Fruit fly (Drosophila melanogaster) whole organism, embryonic: ENCODE results near the gene CG12947.

ENCODE experiments used
- Atf6 ChIP-seq: fragments of 200-800 bp; sonication (Bioruptor generic); IDR thresholded peaks from 2 replicates; pipeline ENCODE4 v1.3.6; 2022; ENCODE audit warnings: missing biosample characterization, missing genetic modification characterization
- Bdp1 ChIP-seq: fragments of 200-800 bp; sonication (Bioruptor generic); optimal IDR thresholded peaks from 3 replicates; lab custom pipeline; 2016; ENCODE audit warnings: missing biosample characterization, missing genetic modification characterization
- CG10147 ChIP-seq: fragments of 200-800 bp; sonication (Bioruptor generic); optimal IDR thresholded peaks from 2 replicates; lab custom pipeline; 2019; ENCODE audit warnings: missing biosample characterization, mild to moderate bottlenecking, missing genetic modification characterization, moderate library complexity
- CG10267 ChIP-seq: fragments of 200-800 bp; sonication (Bioruptor generic); optimal IDR thresholded peaks from 2 replicates; lab custom pipeline; 2018; ENCODE audit warnings: missing biosample characterization, mild to moderate bottlenecking, missing genetic modification characterization, moderate library complexity
- CG10321 ChIP-seq: fragments of 200-800 bp; sonication (Bioruptor generic); IDR thresholded peaks from 2 replicates; pipeline ENCODE4 v1.3.6; 2022; ENCODE audit warnings: missing biosample characterization, missing genetic modification characterization
- CG12744 ChIP-seq: fragments of 200-800 bp; sonication (Bioruptor generic); optimal IDR thresholded peaks from 2 replicates; lab custom pipeline; 2016; ENCODE audit warnings: missing biosample characterization, missing genetic modification characterization
- CG13123 ChIP-seq: fragments of 200-800 bp; sonication (Bioruptor generic); optimal IDR thresholded peaks from 2 replicates; lab custom pipeline; 2016; ENCODE audit warnings: missing biosample characterization, missing genetic modification characterization
- CG17186 ChIP-seq: fragments of 200-800 bp; sonication (Bioruptor generic); optimal IDR thresholded peaks from 3 replicates; lab custom pipeline; 2017; ENCODE audit warnings: missing biosample characterization, missing genetic modification reagents, missing genetic modification characterization
- CG2202 ChIP-seq: fragments of 200-800 bp; sonication (Bioruptor generic); optimal IDR thresholded peaks from 2 replicates; lab custom pipeline; 2018; ENCODE audit warnings: missing biosample characterization, mild to moderate bottlenecking, missing genetic modification characterization
- CG6654 ChIP-seq: fragments of 200-800 bp; sonication (Bioruptor generic); optimal IDR thresholded peaks from 2 replicates; lab custom pipeline; 2017; ENCODE audit warnings: missing biosample characterization, mild to moderate bottlenecking, missing genetic modification characterization
- CG7928 ChIP-seq: fragments of 200-800 bp; sonication (Bioruptor generic); optimal IDR thresholded peaks from 2 replicates; lab custom pipeline; 2017; ENCODE audit warnings: missing biosample characterization, mild to moderate bottlenecking, missing genetic modification characterization
- CG8765 ChIP-seq: fragments of 200-800 bp; sonication (Bioruptor generic); IDR thresholded peaks from 2 replicates; pipeline ENCODE4 v1.3.6; 2022; ENCODE audit warnings: missing biosample characterization, missing genetic modification characterization
- CG9437 ChIP-seq: fragments of 200-800 bp; sonication (Bioruptor generic); optimal IDR thresholded peaks from 2 replicates; lab custom pipeline; 2018; ENCODE audit warnings: missing biosample characterization, mild to moderate bottlenecking, missing genetic modification characterization
- CG9797 ChIP-seq: fragments of 200-800 bp; sonication (Bioruptor generic); optimal IDR thresholded peaks from 3 replicates; lab custom pipeline; 2018; ENCODE audit warnings: missing biosample characterization, mild to moderate bottlenecking, missing genetic modification characterization
- CTCF ChIP-seq: fragments of 200-800 bp; sonication (Bioruptor generic); optimal IDR thresholded peaks from 2 replicates; lab custom pipeline; 2017; ENCODE audit warnings: missing biosample characterization, mild to moderate bottlenecking, missing genetic modification characterization, moderate library complexity
- CrebB ChIP-seq: fragments of 200-800 bp; sonication (Bioruptor generic); optimal IDR thresholded peaks from 3 replicates; lab custom pipeline; 2018; ENCODE audit warnings: missing biosample characterization, mild to moderate bottlenecking, missing genetic modification characterization
- D19B ChIP-seq: fragments of 200-800 bp; sonication (Bioruptor generic); optimal IDR thresholded peaks from 2 replicates; lab custom pipeline; 2017; ENCODE audit warnings: missing biosample characterization, mild to moderate bottlenecking, missing genetic modification characterization
- E2f1 ChIP-seq: fragments of 200-800 bp; sonication (Bioruptor generic); IDR thresholded peaks from 2 replicates; pipeline ENCODE4 v1.3.6; 2022; ENCODE audit warnings: missing biosample characterization, missing genetic modification characterization
- Fer1 ChIP-seq: fragments of 200-800 bp; sonication (Bioruptor generic); optimal IDR thresholded peaks from 2 replicates; lab custom pipeline; 2017; ENCODE audit warnings: missing biosample characterization, mild to moderate bottlenecking, missing genetic modification characterization
- Hr51 ChIP-seq, 2 experiments: fragments of 200-800 bp; sonication (Bioruptor generic); optimal IDR thresholded peaks; 2 replicates in 1 of 2; 3 replicates in 1 of 2; lab custom pipeline; 2016 to 2018; ENCODE audit warnings: missing biosample characterization in 2 of 2, missing genetic modification characterization in 2 of 2, mild to moderate bottlenecking in 1 of 2, moderate library complexity in 1 of 2
- Lpt ChIP-seq: fragments of >200 bp; optimal IDR thresholded peaks from 2 replicates; lab custom pipeline; 2018; ENCODE audit warnings: missing biosample characterization, missing genetic modification characterization
- Meics ChIP-seq: fragments of 200-800 bp; sonication (Bioruptor generic); optimal IDR thresholded peaks from 2 replicates; lab custom pipeline; 2017; ENCODE audit warnings: missing biosample characterization, mild to moderate bottlenecking, missing genetic modification characterization
- Myb ChIP-seq: fragments of 200-800 bp; sonication (Bioruptor generic); optimal IDR thresholded peaks from 2 replicates; lab custom pipeline; 2016; ENCODE audit warnings: missing biosample characterization, missing genetic modification characterization
- NC2α ChIP-seq: fragments of 200-800 bp; sonication (Bioruptor generic); optimal IDR thresholded peaks from 2 replicates; lab custom pipeline; 2016; ENCODE audit warnings: missing biosample characterization, missing genetic modification characterization
- NFAT ChIP-seq: fragments of 200-800 bp; sonication (Bioruptor generic); IDR thresholded peaks from 2 replicates; pipeline ENCODE4 v1.3.6; 2022; ENCODE audit warnings: missing biosample characterization, missing genetic modification characterization
- Ravus ChIP-seq: fragments of 200-800 bp; sonication (Bioruptor generic); IDR thresholded peaks from 2 replicates; pipeline ENCODE4 v1.3.6; 2022; ENCODE audit warnings: missing biosample characterization, missing genetic modification characterization
- Sox102F ChIP-seq: fragments of 200-800 bp; sonication (Bioruptor generic); optimal IDR thresholded peaks from 2 replicates; lab custom pipeline; 2018; ENCODE audit warnings: missing biosample characterization, mild to moderate bottlenecking, missing genetic modification characterization, moderate library complexity
- TFAM ChIP-seq: fragments of 200-800 bp; sonication (Bioruptor generic); optimal IDR thresholded peaks from 2 replicates; lab custom pipeline; 2017; ENCODE audit warnings: missing biosample characterization, missing genetic modification characterization, inconsistent platforms
- ab ChIP-seq: fragments of 200-800 bp; sonication (Bioruptor generic); optimal IDR thresholded peaks from 2 replicates; lab custom pipeline; 2016; ENCODE audit warnings: missing biosample characterization, missing genetic modification characterization
- amos ChIP-seq: fragments of 200-800 bp; sonication (Bioruptor generic); IDR thresholded peaks from 2 replicates; pipeline ENCODE4 v1.3.6; 2022; ENCODE audit warnings: missing biosample characterization, missing genetic modification characterization; ENCODE audit not compliant: partially characterized antibody
- ase ChIP-seq: fragments of 200-800 bp; sonication (Bioruptor generic); IDR thresholded peaks from 3 replicates; pipeline ENCODE4 v1.3.6; 2022; ENCODE audit warnings: missing biosample characterization, missing genetic modification characterization
- br ChIP-seq: fragments of >200 bp; optimal IDR thresholded peaks from 2 replicates; lab custom pipeline; 2017
- chinmo ChIP-seq: fragments of 200-800 bp; sonication (Bioruptor generic); IDR thresholded peaks from 4 replicates; pipeline ENCODE4 v1.3.6; 2022; ENCODE audit warnings: missing biosample characterization, missing genetic modification characterization; ENCODE audit not compliant: partially characterized antibody
- chm ChIP-seq: fragments of 200-800 bp; sonication (Bioruptor generic); IDR thresholded peaks from 2 replicates; pipeline ENCODE4 v1.3.6; 2022; ENCODE audit warnings: missing biosample characterization, missing genetic modification characterization
- chn ChIP-seq: fragments of 200-800 bp; sonication (Bioruptor generic); optimal IDR thresholded peaks from 2 replicates; lab custom pipeline; 2016; ENCODE audit warnings: missing biosample characterization, missing genetic modification characterization
- dan ChIP-seq: fragments of 200-800 bp; sonication (Bioruptor generic); IDR thresholded peaks from 2 replicates; pipeline ENCODE4 v1.3.6; 2022; ENCODE audit warnings: missing biosample characterization, missing genetic modification characterization
- gcm ChIP-seq: fragments of 200-800 bp; sonication (Bioruptor generic); optimal IDR thresholded peaks from 2 replicates; lab custom pipeline; 2019; ENCODE audit warnings: missing biosample characterization, mild to moderate bottlenecking, missing genetic modification characterization, moderate library complexity
- h ChIP-seq: fragments of >200 bp; optimal IDR thresholded peaks from 2 replicates; lab custom pipeline; 2017
- hb ChIP-seq: fragments of 200-800 bp; sonication (Bioruptor generic); IDR thresholded peaks from 3 replicates; pipeline ENCODE4 v1.3.6; 2022; ENCODE audit warnings: missing biosample characterization, missing genetic modification characterization; ENCODE audit not compliant: partially characterized antibody
- insv ChIP-seq, 2 experiments: fragments of 200-800 bp; sonication (Bioruptor generic); optimal IDR thresholded peaks; 3 replicates each; lab custom pipeline; 2016 to 2018; ENCODE audit warnings: missing biosample characterization in 2 of 2, missing genetic modification characterization in 2 of 2
- ken ChIP-seq: fragments of 200-800 bp; sonication (Bioruptor generic); IDR thresholded peaks from 3 replicates; pipeline ENCODE4 v1.3.6; 2022; ENCODE audit warnings: missing biosample characterization, missing genetic modification characterization
- lab ChIP-seq: fragments of 200-800 bp; sonication (Bioruptor generic); optimal IDR thresholded peaks from 3 replicates; lab custom pipeline; 2017; ENCODE audit warnings: missing biosample characterization, missing genetic modification characterization, mild to moderate bottlenecking, moderate library complexity, missing genetic modification reagents
- mld ChIP-seq: fragments of 200-800 bp; sonication (Bioruptor generic); IDR thresholded peaks from 3 replicates; pipeline ENCODE4 v1.3.6; 2022; ENCODE audit warnings: missing biosample characterization, missing genetic modification characterization; ENCODE audit not compliant: partially characterized antibody
- org-1 ChIP-seq: fragments of 200-800 bp; sonication (Bioruptor generic); optimal IDR thresholded peaks from 2 replicates; lab custom pipeline; 2017; ENCODE audit warnings: missing biosample characterization, missing genetic modification characterization
- slou ChIP-seq: fragments of 200-800 bp; sonication (Bioruptor generic); optimal IDR thresholded peaks from 3 replicates; lab custom pipeline; 2016; ENCODE audit warnings: missing biosample characterization, missing genetic modification characterization
- so ChIP-seq: fragments of 200-800 bp; sonication (Bioruptor generic); IDR thresholded peaks from 3 replicates; pipeline ENCODE4 v1.3.6; 2022; ENCODE audit warnings: missing biosample characterization, missing genetic modification characterization
- sob ChIP-seq: fragments of 200-800 bp; sonication (Bioruptor generic); IDR thresholded peaks from 2 replicates; pipeline ENCODE4 v1.3.6; 2022; ENCODE audit warnings: missing biosample characterization, missing genetic modification characterization
- trh ChIP-seq: fragments of 200-800 bp; sonication (Bioruptor generic); optimal IDR thresholded peaks from 2 replicates; lab custom pipeline; 2016; ENCODE audit warnings: missing biosample characterization, missing genetic modification characterization
- vvl ChIP-seq: fragments of 200-800 bp; sonication (Bioruptor generic); IDR thresholded peaks from 2 replicates; pipeline ENCODE4 v1.3.6; 2022; ENCODE audit warnings: missing biosample characterization, missing genetic modification characterization

The CG12947 gene

DNA sequence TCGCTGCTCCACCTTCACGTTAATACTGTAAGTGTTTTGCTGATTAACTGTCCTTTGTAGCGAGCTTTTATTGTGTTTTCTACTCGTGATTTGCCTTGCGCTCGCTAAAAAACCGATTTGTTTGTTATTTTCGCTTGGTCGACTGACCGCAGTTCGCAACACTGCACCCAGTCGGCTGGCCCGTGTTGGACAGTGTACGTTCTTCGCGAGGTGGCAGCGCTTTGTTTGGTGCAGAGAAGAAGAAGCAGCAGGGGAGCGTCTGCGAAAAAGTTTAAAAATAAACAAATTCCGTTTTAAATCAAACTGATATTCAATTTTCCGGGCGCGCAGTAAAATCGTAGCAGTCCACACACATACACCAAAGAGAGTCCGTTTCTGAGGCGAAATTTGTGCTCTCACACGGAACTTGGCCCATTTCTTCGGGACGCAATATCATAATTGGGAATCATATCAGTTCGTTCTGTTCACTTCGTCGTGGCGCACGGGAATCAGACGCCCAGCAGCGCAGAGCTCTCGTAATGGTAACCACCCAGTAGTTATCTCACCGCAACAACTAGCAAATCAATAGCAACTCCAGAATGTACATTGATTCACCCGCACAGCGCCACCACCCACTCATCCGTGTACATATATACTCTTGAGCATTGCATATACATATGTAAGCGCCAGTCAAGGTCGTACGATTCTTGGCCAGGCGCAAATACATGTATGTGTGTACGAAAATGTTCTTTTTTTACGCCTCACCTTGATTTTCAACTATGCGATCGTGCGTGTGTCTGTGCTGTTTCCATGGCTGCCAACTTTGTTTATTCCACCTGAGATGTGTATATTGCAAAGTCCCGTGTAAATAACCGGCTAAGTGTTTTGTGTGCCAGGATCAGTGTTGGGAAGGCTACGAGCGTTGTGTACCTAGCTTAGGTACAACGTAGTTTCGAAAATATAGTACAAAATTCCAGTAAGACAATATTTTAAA is 12.0 kb upstream of the CG12947 start, which contains the start of gene Naa80 (continued):
- TF ChIP-seq D19B (GFP tag; lab: Kevin White, UChicago): peak; percentile 8
- TF ChIP-seq gcm (GFP tag; lab: Kevin White, UChicago): no peak
- no peak for TF ChIP-seq CG9437 (GFP tag; lab: Kevin White, UChicago)
- no peak for TF ChIP-seq ab (GFP tag; lab: Kevin White, UChicago)
- TF ChIP-seq chinmo (GFP tag; lab: Robert Waterston, UW): 0 out of 4 replicates have a peak, but pooled peaks have one; percentile 22
- peak; percentile 7 for TF ChIP-seq CG7928 (GFP tag; lab: Kevin White, UChicago)
- no peak for TF ChIP-seq Sox102F (GFP tag; lab: Kevin White, UChicago)
- no peak for TF ChIP-seq mld
- peak; percentile 29; the same call in 1 of the 2 replicates for TF ChIP-seq Atf6 (GFP tag; lab: Robert Waterston, UW)
- no peak for TF ChIP-seq org-1
- peak; percentile 57 for TF ChIP-seq Meics (GFP tag; lab: Kevin White, UChicago)
- TF ChIP-seq sob (GFP tag; lab: Robert Waterston, UW): peak; percentile 86
- no peak for TF ChIP-seq CrebB (tag; lab: Kevin White, UChicago)
- 0 out of 3 replicates have a peak, but pooled peaks have one; percentile 34 for TF ChIP-seq ase (GFP tag; lab: Robert Waterston, UW)
- no peak for TF ChIP-seq TFAM (GFP tag; lab: Kevin White, UChicago)
- TF ChIP-seq slou (GFP tag; lab: Kevin White, UChicago): no peak
- TF ChIP-seq CG13123 (GFP tag; lab: Kevin White, UChicago): peak; percentile 3
- no peak; the same call in 2 of the 3 replicates for TF ChIP-seq hb (GFP tag; lab: Robert Waterston, UW)
- peak; percentile 83 for TF ChIP-seq lab
- no peak for TF ChIP-seq CG2202 (tag; lab: Kevin White, UChicago)
- TF ChIP-seq CG10147 (GFP tag; lab: Kevin White, UChicago): peak; percentile 37
- TF ChIP-seq ken (GFP tag; lab: Robert Waterston, UW): peak; percentile 82
- TF ChIP-seq CG10321 (GFP tag; lab: Robert Waterston, UW): peak; percentile 11; the same call in 1 of the 2 replicates
- peak; percentile 58; the same call in 1 of the 2 replicates for TF ChIP-seq E2f1 (GFP tag; lab: Robert Waterston, UW)
- TF ChIP-seq h (lab: Kevin White, UChicago): no peak
- peak; percentile 58 for TF ChIP-seq Bdp1 (GFP tag; lab: Kevin White, UChicago)
- no peak for TF ChIP-seq dan (GFP tag; lab: Robert Waterston, UW)
- TF ChIP-seq CG9797: no peak
- TF ChIP-seq br: no peak
- no peak for TF ChIP-seq CG6654 (GFP tag; lab: Kevin White, UChicago)
- peak; percentile 57 for TF ChIP-seq NC2α
- peak; percentile 38; the same call in 1 of the 2 replicates for TF ChIP-seq CG8765
- peak in 1 of 2 experiments; percentile 85 for TF ChIP-seq Hr51 (GFP tag; optimal IDR thresholded peaks at IDR 0.05; lab: Kevin White, UChicago)
- peak; percentile 95 for TF ChIP-seq CG10267 (tag; lab: Kevin White, UChicago)
- TF ChIP-seq trh (GFP tag; lab: Kevin White, UChicago): peak; percentile 19
- TF ChIP-seq insv (GFP tag; optimal IDR thresholded peaks at IDR 0.05; lab: Kevin White, UChicago): peak in 1 of 2 experiments; percentile 41
- no peak for TF ChIP-seq Lpt
- TF ChIP-seq so: no peak
- TF ChIP-seq CG12744 (GFP tag; lab: Kevin White, UChicago): peak; percentile 19
- peak; percentile 87 for TF ChIP-seq NFAT (GFP tag; lab: Robert Waterston, UW)
- TF ChIP-seq CTCF (GFP tag; lab: Kevin White, UChicago): peak; percentile 37
- no peak; the same call in 1 of the 2 replicates for TF ChIP-seq Ravus (GFP tag; lab: Robert Waterston, UW)
- peak; percentile 32; the same call in 1 of the 2 replicates for TF ChIP-seq chm
- peak; percentile 64 for TF ChIP-seq CG17186 (GFP tag; lab: Kevin White, UChicago)
- peak; percentile 96 for TF ChIP-seq Myb (GFP tag; lab: Kevin White, UChicago)
- peak; percentile 62 for TF ChIP-seq Fer1 (GFP tag; lab: Kevin White, UChicago)
- peak; percentile 72 for TF ChIP-seq vvl (GFP tag; lab: Robert Waterston, UW)
- peak; percentile 64 for TF ChIP-seq amos
- TF ChIP-seq chn: peak; percentile 80
